Fruit fly (Drosophila melanogaster) whole organism, pupa: ENCODE data around the gene Edem2.
A peak's percentile ranks its signal among the peaks of the same experiment; 100 is the strongest.
"Not testable (repeated sequence)": the region's sequence is repeated elsewhere in the genome, so short reads cannot be mapped to it uniquely, and the experiment has no call there.

ENCODE experiments used
- CG10348 ChIP-seq: fragments of 200-800 bp; sonication (Bioruptor generic); IDR thresholded peaks from 2 replicates; pipeline ENCODE4 v1.3.6; 2022; ENCODE audit warnings: missing biosample characterization, missing genetic modification characterization
- CG12605 ChIP-seq: fragments of 200-800 bp; sonication (Bioruptor generic); IDR thresholded peaks from 2 replicates; pipeline ENCODE4 v1.3.6; 2022; ENCODE audit warnings: missing biosample characterization, missing genetic modification characterization
- CG13204 ChIP-seq: fragments of 200-800 bp; sonication (Bioruptor generic); optimal IDR thresholded peaks from 2 replicates; lab custom pipeline; 2018; ENCODE audit warnings: missing biosample characterization, mild to moderate bottlenecking, missing genetic modification characterization, moderate library complexity
- CG14655 ChIP-seq: fragments of 200-800 bp; sonication (Bioruptor generic); optimal IDR thresholded peaks from 3 replicates; lab custom pipeline; 2017; ENCODE audit warnings: mild to moderate bottlenecking, missing biosample characterization, missing genetic modification reagents, missing genetic modification characterization
- CG15710 ChIP-seq: fragments of 200-800 bp; sonication (Bioruptor generic); optimal IDR thresholded peaks from 2 replicates; lab custom pipeline; 2018; ENCODE audit warnings: missing biosample characterization, mild to moderate bottlenecking, missing genetic modification characterization, moderate library complexity
- CG17806 ChIP-seq: fragments of 200-800 bp; sonication (Bioruptor generic); optimal IDR thresholded peaks from 2 replicates; lab custom pipeline; 2018; ENCODE audit warnings: missing biosample characterization, mild to moderate bottlenecking, missing genetic modification characterization, moderate library complexity
- CG32121 ChIP-seq: fragments of 200-800 bp; sonication (Bioruptor generic); IDR thresholded peaks from 2 replicates; pipeline ENCODE4 v1.3.6; 2022; ENCODE audit warnings: missing biosample characterization, missing genetic modification characterization
- CG34367 ChIP-seq: fragments of 200-800 bp; sonication (Bioruptor generic); optimal IDR thresholded peaks from 2 replicates; lab custom pipeline; 2018; ENCODE audit warnings: missing biosample characterization, mild to moderate bottlenecking, missing genetic modification characterization
- CG4496 ChIP-seq: fragments of 200-800 bp; sonication (Bioruptor generic); IDR thresholded peaks from 3 replicates; pipeline ENCODE4 v1.3.6; 2022; ENCODE audit warnings: missing biosample characterization, missing genetic modification characterization
- CG8159 ChIP-seq: fragments of 200-800 bp; sonication (Bioruptor generic); optimal IDR thresholded peaks from 3 replicates; lab custom pipeline; 2018; ENCODE audit warnings: missing biosample characterization, mild to moderate bottlenecking, missing genetic modification characterization, moderate library complexity
- CG8301 ChIP-seq: fragments of 200-800 bp; sonication (Bioruptor generic); optimal IDR thresholded peaks from 2 replicates; lab custom pipeline; 2018; ENCODE audit warnings: missing biosample characterization, mild to moderate bottlenecking, missing genetic modification characterization
- CG9948 ChIP-seq: fragments of 200-800 bp; sonication (Bioruptor generic); optimal IDR thresholded peaks from 2 replicates; lab custom pipeline; 2018; ENCODE audit warnings: missing biosample characterization, mild to moderate bottlenecking, missing genetic modification characterization, moderate library complexity
- D1 ChIP-seq: fragments of 200-800 bp; sonication (Bioruptor generic); optimal IDR thresholded peaks from 2 replicates; lab custom pipeline; 2018; ENCODE audit warnings: missing biosample characterization, mild to moderate bottlenecking, missing genetic modification characterization, moderate library complexity
- EcR ChIP-seq: fragments of 200-800 bp; sonication (Bioruptor generic); optimal IDR thresholded peaks from 3 replicates; lab custom pipeline; 2019; ENCODE audit warnings: missing biosample characterization, missing genetic modification characterization, mild to moderate bottlenecking, moderate library complexity, missing genetic modification reagents
- Ets98B ChIP-seq: fragments of 200-800 bp; sonication (Bioruptor generic); IDR thresholded peaks from 2 replicates; pipeline ENCODE4 v1.3.6; 2022; ENCODE audit warnings: missing biosample characterization, missing genetic modification characterization
- Pif1A ChIP-seq: fragments of 200-800 bp; sonication (Bioruptor generic); optimal IDR thresholded peaks from 3 replicates; lab custom pipeline; 2016; ENCODE audit warnings: missing biosample characterization, missing genetic modification characterization
- Pif1B ChIP-seq: fragments of 200-800 bp; sonication (Bioruptor generic); optimal IDR thresholded peaks from 3 replicates; lab custom pipeline; 2016; ENCODE audit warnings: missing biosample characterization, missing genetic modification characterization
- Snoo ChIP-seq: fragments of 200-800 bp; sonication (Bioruptor generic); optimal IDR thresholded peaks from 3 replicates; lab custom pipeline; 2017; ENCODE audit warnings: missing biosample characterization, mild to moderate bottlenecking, missing genetic modification characterization, inconsistent platforms
- rn ChIP-seq: fragments of 200-800 bp; sonication (Bioruptor generic); IDR thresholded peaks from 2 replicates; pipeline ENCODE4 v1.3.6; 2022; ENCODE audit warnings: missing biosample characterization, missing genetic modification characterization

Edem2 gene

dm6 chr2L:13206077-13206668 lies 14.2 kb downstream of the Edem2 start:
- peak; percentile 48 for TF ChIP-seq Ets98B
- TF ChIP-seq CG8159 (tag; lab: Kevin White, UChicago), result no peak
- no peak for TF ChIP-seq D1 (tag; lab: Kevin White, UChicago)
- no peak for TF ChIP-seq CG4496 (GFP tag; lab: Robert Waterston, UW)
- no peak for TF ChIP-seq CG15710 (tag; lab: Kevin White, UChicago)
- no peak for TF ChIP-seq CG13204
- peak; percentile 62; the same call in 1 of the 2 replicates for TF ChIP-seq CG12605 (GFP tag; lab: Robert Waterston, UW)
- peak; percentile 92 for TF ChIP-seq EcR
- TF ChIP-seq CG10348 (GFP tag; lab: Robert Waterston, UW), result no peak
- TF ChIP-seq CG8301 (tag; lab: Kevin White, UChicago), result no peak
- peak; percentile 36; the same call in 1 of the 2 replicates for TF ChIP-seq CG32121 (GFP tag; lab: Robert Waterston, UW)
- no peak for TF ChIP-seq CG14655
- no peak for TF ChIP-seq CG9948 (tag; lab: Kevin White, UChicago)
- TF ChIP-seq Pif1A (GFP tag; lab: Kevin White, UChicago), result no peak
- no peak for TF ChIP-seq CG17806
- TF ChIP-seq CG34367, result no peak
- TF ChIP-seq Pif1B (GFP tag; lab: Kevin White, UChicago), result no peak
- TF ChIP-seq Snoo (tag; lab: Kevin White, UChicago), result no peak

- no peak for TF ChIP-seq CG15710 (tag; lab: Kevin White, UChicago)
- 0 out of 3 replicates have a peak, but pooled peaks have one; percentile 13 for TF ChIP-seq CG4496 (GFP tag; lab: Robert Waterston, UW)
- TF ChIP-seq D1 (tag; lab: Kevin White, UChicago), result no peak
- no peak for TF ChIP-seq CG12605 (GFP tag; lab: Robert Waterston, UW)
- TF ChIP-seq CG32121 (GFP tag; lab: Robert Waterston, UW), result peak; percentile 17; the same call in 1 of the 2 replicates
- no peak for TF ChIP-seq CG10348 (GFP tag; lab: Robert Waterston, UW)
- TF ChIP-seq rn (GFP tag; lab: Robert Waterston, UW), result no peak
- TF ChIP-seq, all 21 proteins: peak for 2
These were observed 15.0 kb downstream of the Edem2 start for dm6 chr2L:13206857-13207463.

DNA sequence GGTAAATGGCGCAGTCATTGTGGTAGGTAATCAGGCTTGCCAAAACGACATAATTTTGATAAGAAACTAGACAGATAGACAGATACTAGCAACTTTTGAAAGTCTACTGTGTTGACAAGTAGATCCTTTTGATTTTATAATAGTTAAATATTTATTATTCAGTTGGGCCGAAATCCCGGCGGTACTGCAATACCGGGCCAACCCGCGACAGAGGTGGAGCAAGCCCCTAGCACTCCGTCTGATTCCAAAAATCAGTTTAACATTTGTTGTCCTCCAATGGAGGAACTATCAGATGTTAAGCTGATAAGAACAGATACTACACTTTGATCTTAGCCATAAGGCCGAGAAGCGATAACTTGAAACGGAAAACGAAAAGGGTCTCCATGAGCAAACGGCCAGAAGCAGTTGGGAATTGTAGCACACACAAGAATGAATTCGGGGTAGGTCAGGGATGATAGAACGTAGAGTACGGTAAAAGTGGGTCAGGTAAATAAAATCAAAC lies 19.8 kb downstream of the Edem2 start, which contains the start of gene CG15482:
Gene CG15482 (minus strand): TSS at position 51 of the 502 bp plus-strand sequence.
- TF ChIP-seq CG9948 (tag; lab: Kevin White, UChicago); CG15710 (tag; lab: Kevin White, UChicago); rn (GFP tag; lab: Robert Waterston, UW): not testable (repeated sequence)

- no peak for TF ChIP-seq CG34367
- TF ChIP-seq CG15710 (tag; lab: Kevin White, UChicago), result no peak
- no peak for TF ChIP-seq CG13204
- no peak for TF ChIP-seq Pif1B (GFP tag; lab: Kevin White, UChicago)
- TF ChIP-seq, all 21 proteins: peak for 0
These were observed 23.0 kb downstream of the Edem2 start, which contains the start of gene kek4 for dm6 chr2L:13215010-13215409. TSS of gene kek4 (minus strand) at chr2L:13215350.

DNA sequence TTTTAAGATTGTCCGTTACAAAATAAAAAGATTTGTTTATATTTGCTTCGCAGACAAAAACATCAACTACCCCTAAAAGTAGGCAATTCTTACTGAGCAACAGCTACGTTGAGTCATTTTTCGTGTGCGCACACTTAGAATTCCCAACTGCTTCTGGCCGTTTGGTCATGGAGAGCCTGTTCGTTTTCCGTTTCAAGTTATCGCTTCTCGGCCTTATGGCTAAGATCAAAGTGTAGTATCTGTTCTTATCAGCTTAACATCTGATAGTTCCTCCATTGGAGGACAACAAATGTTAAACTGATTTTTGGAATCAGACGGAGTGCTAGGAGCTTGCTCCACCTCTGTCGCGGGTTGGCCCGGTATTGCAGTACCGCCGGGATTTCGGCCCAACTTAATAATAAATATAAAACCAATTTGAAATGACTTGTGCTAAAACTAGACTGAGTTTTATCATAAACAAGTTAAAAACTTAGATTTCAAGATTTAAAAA lies 23.7 kb downstream of the Edem2 start:
- peak; percentile 47; the same call in 1 of the 2 replicates for TF ChIP-seq CG32121 (GFP tag; lab: Robert Waterston, UW)
- TF ChIP-seq D1 (tag; lab: Kevin White, UChicago), result peak; percentile 48
- 0 out of 2 replicates have a peak, but pooled peaks have one; percentile 42 for TF ChIP-seq Ets98B
- TF ChIP-seq CG4496 (GFP tag; lab: Robert Waterston, UW), result peak; percentile 62; the same call in 1 of the 3 replicates

dm6 chr2L:13219281-13220092 lies 27.5 kb downstream of the Edem2 start, which contains the start of the genes CG9426 and mRF1:
TSS of gene CG9426 (minus strand) at chr2L:13219923.
TSS of gene mRF1 (plus strand) at chr2L:13219979.
- TF ChIP-seq EcR (peak; percentile 22), CG17806 (no peak), CG4496 (GFP tag; lab: Robert Waterston, UW) (no peak)
- TF ChIP-seq, all 21 proteins: peak for 1

DNA sequence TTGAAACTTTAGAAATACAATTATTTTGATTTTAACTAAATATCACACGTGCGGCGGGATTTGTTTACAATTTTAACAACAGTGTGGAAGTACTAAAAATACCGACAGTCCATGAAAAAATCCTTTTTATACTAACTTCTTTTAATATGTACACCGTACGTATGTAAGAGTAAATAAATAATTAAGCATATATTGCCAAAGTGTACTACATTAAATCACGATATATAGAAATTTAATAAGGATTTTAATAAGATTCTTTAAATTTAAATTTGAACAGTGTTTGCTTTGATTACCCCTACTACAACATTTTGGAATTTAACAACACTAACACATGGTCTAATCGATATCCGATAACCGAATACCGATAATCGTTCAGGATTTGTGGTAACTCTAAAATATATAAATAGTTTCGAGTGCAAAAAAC lies 30.2 kb downstream of the Edem2 start, which contains the start of the genes Ski6 and CG16812:
Gene Ski6 (minus strand): TSS at position 205 of the 424 bp plus-strand sequence.
Gene CG16812 (plus strand): TSS at position 363 of the 424 bp plus-strand sequence.
- peak; percentile 33; the same call in 1 of the 2 replicates for TF ChIP-seq CG32121 (GFP tag; lab: Robert Waterston, UW)
- no peak for TF ChIP-seq CG14655
- TF ChIP-seq D1 (tag; lab: Kevin White, UChicago), result no peak
- 0 out of 2 replicates have a peak, but pooled peaks have one; percentile 47 for TF ChIP-seq CG12605 (GFP tag; lab: Robert Waterston, UW)
- TF ChIP-seq rn (GFP tag; lab: Robert Waterston, UW), result no peak
- TF ChIP-seq CG4496 (GFP tag; lab: Robert Waterston, UW), result 0 out of 3 replicates have a peak, but pooled peaks have one; percentile 27
- TF ChIP-seq CG15710 (tag; lab: Kevin White, UChicago), result peak; percentile 62
- peak; percentile 67 for TF ChIP-seq Ets98B
- TF ChIP-seq CG34367, result peak; percentile 22
